Fruit fly (Drosophila melanogaster) whole organism, prepupa: Measurements from ENCODE around the gene CG13074.

Source experiments
- CG10631 ChIP-seq: fragments of 200-800 bp; sonication (Bioruptor generic); optimal IDR thresholded peaks from 2 replicates; lab custom pipeline; 2016; ENCODE audit warnings: missing biosample characterization, missing genetic modification characterization
- CG11294 ChIP-seq: fragments of 200-800 bp; sonication (Bioruptor generic); IDR thresholded peaks from 2 replicates; pipeline ENCODE4 v1.3.6; 2022; ENCODE audit warnings: missing biosample characterization, missing genetic modification characterization
- CG11902 ChIP-seq: fragments of 200-800 bp; sonication (Bioruptor generic); optimal IDR thresholded peaks from 3 replicates; lab custom pipeline; 2016; ENCODE audit warnings: missing biosample characterization, missing genetic modification characterization
- CG15336 ChIP-seq: fragments of 200-800 bp; sonication (Bioruptor generic); IDR thresholded peaks from 2 replicates; pipeline ENCODE4 v1.3.6; 2022; ENCODE audit warnings: missing biosample characterization, missing genetic modification characterization
- CG3032 ChIP-seq: fragments of 200-800 bp; optimal IDR thresholded peaks from 2 replicates; lab custom pipeline; 2019; ENCODE audit warnings: missing biosample characterization, mild to moderate bottlenecking, missing genetic modification characterization, moderate library complexity
- CG31627 ChIP-seq: fragments of 200-800 bp; sonication (Bioruptor generic); optimal IDR thresholded peaks from 3 replicates; lab custom pipeline; 2016; ENCODE audit warnings: missing biosample characterization, missing genetic modification characterization
- CG32006 ChIP-seq: fragments of 200-800 bp; sonication (Bioruptor generic); optimal IDR thresholded peaks from 3 replicates; lab custom pipeline; 2017; ENCODE audit warnings: missing biosample characterization, mild to moderate bottlenecking, missing genetic modification characterization
- CG3919 ChIP-seq: fragments of 200-800 bp; sonication (Bioruptor generic); optimal IDR thresholded peaks from 3 replicates; lab custom pipeline; 2016; ENCODE audit warnings: missing biosample characterization, missing genetic modification characterization
- CG6163 ChIP-seq: fragments of 200-800 bp; sonication (Bioruptor generic); IDR thresholded peaks from 3 replicates; pipeline ENCODE4 v1.3.6; 2022; ENCODE audit warnings: missing biosample characterization, missing genetic modification characterization
- CG6276 ChIP-seq: fragments of 200-800 bp; sonication (Bioruptor generic); optimal IDR thresholded peaks from 2 replicates; lab custom pipeline; 2017; ENCODE audit warnings: missing biosample characterization, mild to moderate bottlenecking, missing genetic modification characterization
- CG6808 ChIP-seq: fragments of 200-800 bp; sonication (Bioruptor generic); optimal IDR thresholded peaks from 3 replicates; lab custom pipeline; 2017; ENCODE audit warnings: missing biosample characterization, missing genetic modification characterization, mild to moderate bottlenecking, moderate library complexity, missing genetic modification reagents
- CG8119 ChIP-seq: fragments of 200-800 bp; sonication (Bioruptor generic); IDR thresholded peaks from 3 replicates; pipeline ENCODE4 v1.3.6; 2022; ENCODE audit warnings: missing biosample characterization, missing genetic modification characterization
- CG8632 ChIP-seq: fragments of 200-800 bp; sonication (Bioruptor generic); optimal IDR thresholded peaks from 3 replicates; lab custom pipeline; 2016; ENCODE audit warnings: missing biosample characterization, missing genetic modification characterization
- CG9139 ChIP-seq: fragments of 200-800 bp; sonication (Bioruptor generic); optimal IDR thresholded peaks from 3 replicates; lab custom pipeline; 2017; ENCODE audit warnings: missing biosample characterization, mild to moderate bottlenecking, missing genetic modification characterization
- Eip75B ChIP-seq: fragments of 200-800 bp; sonication (Bioruptor generic); optimal IDR thresholded peaks from 3 replicates; lab custom pipeline; 2016; ENCODE audit warnings: missing biosample characterization, missing genetic modification characterization
- Eip78C ChIP-seq: fragments of 200-800 bp; sonication (Bioruptor generic); peaks from one replicate; lab custom pipeline; 2016; ENCODE audit warnings: missing biosample characterization, missing genetic modification characterization
- Eip93F ChIP-seq: fragments of 200-800 bp; sonication (Bioruptor generic); optimal IDR thresholded peaks from 2 replicates; lab custom pipeline; 2016; ENCODE audit warnings: missing biosample characterization, mild to moderate bottlenecking, missing genetic modification characterization
- Ets96B ChIP-seq: fragments of 200-800 bp; optimal IDR thresholded peaks from 2 replicates; lab custom pipeline; 2019; ENCODE audit warnings: missing biosample characterization, mild to moderate bottlenecking, missing genetic modification characterization, moderate library complexity
- Gug ChIP-seq: fragments of 200-800 bp; sonication (Bioruptor generic); IDR thresholded peaks from 2 replicates; pipeline ENCODE4 v1.3.6; 2022; ENCODE audit warnings: missing biosample characterization, missing genetic modification characterization
- Hr38 ChIP-seq: sonication (Bioruptor generic); optimal IDR thresholded peaks from 2 replicates; lab custom pipeline; 2016; ENCODE audit warnings: missing biosample characterization, missing genetic modification characterization
- Hr39 ChIP-seq: fragments of 200-800 bp; sonication (Bioruptor generic); optimal IDR thresholded peaks from 2 replicates; lab custom pipeline; 2016; ENCODE audit warnings: missing biosample characterization, missing genetic modification characterization
- Hr4 ChIP-seq: fragments of 200-800 bp; sonication (Bioruptor generic); optimal IDR thresholded peaks from 3 replicates; lab custom pipeline; 2016; ENCODE audit warnings: missing biosample characterization, missing genetic modification characterization
- Lpt ChIP-seq: fragments of 200-800 bp; sonication (Bioruptor generic); optimal IDR thresholded peaks from 3 replicates; lab custom pipeline; 2016; ENCODE audit warnings: missing biosample characterization, missing genetic modification characterization
- Met ChIP-seq: fragments of 200-800 bp; sonication (Bioruptor generic); optimal IDR thresholded peaks from 3 replicates; lab custom pipeline; 2016; ENCODE audit warnings: missing biosample characterization, missing genetic modification characterization
- OdsH ChIP-seq: fragments of 200-800 bp; sonication (Bioruptor generic); optimal IDR thresholded peaks from 3 replicates; lab custom pipeline; 2016; ENCODE audit warnings: missing biosample characterization, missing genetic modification characterization
- Smox ChIP-seq: fragments of 200-800 bp; sonication (Bioruptor generic); optimal IDR thresholded peaks from 3 replicates; lab custom pipeline; 2016; ENCODE audit warnings: missing biosample characterization, missing genetic modification characterization
- Sox102F ChIP-seq: fragments of 200-800 bp; sonication (Bioruptor generic); optimal IDR thresholded peaks from 2 replicates; lab custom pipeline; 2016; ENCODE audit warnings: missing biosample characterization, mild to moderate bottlenecking, missing genetic modification characterization
- achi ChIP-seq: fragments of 200-800 bp; sonication (Bioruptor generic); optimal IDR thresholded peaks from 3 replicates; lab custom pipeline; 2016; ENCODE audit warnings: missing biosample characterization, missing genetic modification characterization
- acj6 ChIP-seq: fragments of 200-800 bp; sonication (Bioruptor generic); optimal IDR thresholded peaks from 3 replicates; lab custom pipeline; 2016; ENCODE audit warnings: missing biosample characterization, missing genetic modification characterization
- cyc ChIP-seq: fragments of 200-800 bp; sonication (Bioruptor generic); optimal IDR thresholded peaks from 3 replicates; lab custom pipeline; 2016; ENCODE audit warnings: missing biosample characterization, missing genetic modification characterization
- dac ChIP-seq: fragments of 200-800 bp; sonication (Bioruptor generic); optimal IDR thresholded peaks from 2 replicates; lab custom pipeline; 2017; ENCODE audit warnings: missing biosample characterization, mild to moderate bottlenecking, missing genetic modification characterization
- dsx ChIP-seq: fragments of 200-800 bp; optimal IDR thresholded peaks from 3 replicates; lab custom pipeline; 2019; ENCODE audit warnings: missing biosample characterization, mild to moderate bottlenecking, missing genetic modification characterization, moderate library complexity; ENCODE audit not compliant: poor library complexity, severe bottlenecking
- eg ChIP-seq: fragments of 200-800 bp; sonication (Bioruptor generic); IDR thresholded peaks from 3 replicates; pipeline ENCODE4 v1.3.6; 2022; ENCODE audit warnings: missing biosample characterization, missing genetic modification characterization
- esn ChIP-seq: fragments of 200-800 bp; sonication (Bioruptor generic); optimal IDR thresholded peaks from 2 replicates; lab custom pipeline; 2016; ENCODE audit warnings: missing biosample characterization, mild to moderate bottlenecking, missing genetic modification characterization, moderate library complexity
- fd59A ChIP-seq: fragments of 200-800 bp; sonication (Bioruptor generic); optimal IDR thresholded peaks from 2 replicates; lab custom pipeline; 2017; ENCODE audit warnings: missing biosample characterization, mild to moderate bottlenecking, missing genetic modification characterization, missing genetic modification reagents
- fd85E ChIP-seq: fragments of 200-800 bp; sonication (Bioruptor generic); optimal IDR thresholded peaks from 3 replicates; lab custom pipeline; 2016; ENCODE audit warnings: missing biosample characterization, missing genetic modification characterization
- fkh ChIP-seq: fragments of 200-800 bp; sonication (Bioruptor generic); optimal IDR thresholded peaks from 3 replicates; lab custom pipeline; 2017; ENCODE audit warnings: missing biosample characterization, mild to moderate bottlenecking, missing genetic modification characterization, moderate library complexity
- lz ChIP-seq: fragments of 200-800 bp; sonication (Bioruptor generic); optimal IDR thresholded peaks from 3 replicates; lab custom pipeline; 2016; ENCODE audit warnings: missing biosample characterization, missing genetic modification characterization
- ss ChIP-seq, 2 experiments: fragments of 200-800 bp; sonication (Bioruptor generic); optimal IDR thresholded peaks; 2 replicates in 1 of 2; 3 replicates in 1 of 2; lab custom pipeline; 2017 to 2018; ENCODE audit warnings: mild to moderate bottlenecking in 2 of 2, missing biosample characterization in 2 of 2, missing genetic modification characterization in 2 of 2, moderate library complexity in 1 of 2
- topi ChIP-seq: fragments of 200-800 bp; sonication (Bioruptor generic); optimal IDR thresholded peaks from 3 replicates; lab custom pipeline; 2016; ENCODE audit warnings: missing biosample characterization, missing genetic modification characterization
- vri ChIP-seq: fragments of 200-800 bp; sonication (Bioruptor generic); optimal IDR thresholded peaks from 3 replicates; lab custom pipeline; 2016; ENCODE audit warnings: missing biosample characterization, mild to moderate bottlenecking, missing genetic modification characterization

Gene CG13074

DNA sequence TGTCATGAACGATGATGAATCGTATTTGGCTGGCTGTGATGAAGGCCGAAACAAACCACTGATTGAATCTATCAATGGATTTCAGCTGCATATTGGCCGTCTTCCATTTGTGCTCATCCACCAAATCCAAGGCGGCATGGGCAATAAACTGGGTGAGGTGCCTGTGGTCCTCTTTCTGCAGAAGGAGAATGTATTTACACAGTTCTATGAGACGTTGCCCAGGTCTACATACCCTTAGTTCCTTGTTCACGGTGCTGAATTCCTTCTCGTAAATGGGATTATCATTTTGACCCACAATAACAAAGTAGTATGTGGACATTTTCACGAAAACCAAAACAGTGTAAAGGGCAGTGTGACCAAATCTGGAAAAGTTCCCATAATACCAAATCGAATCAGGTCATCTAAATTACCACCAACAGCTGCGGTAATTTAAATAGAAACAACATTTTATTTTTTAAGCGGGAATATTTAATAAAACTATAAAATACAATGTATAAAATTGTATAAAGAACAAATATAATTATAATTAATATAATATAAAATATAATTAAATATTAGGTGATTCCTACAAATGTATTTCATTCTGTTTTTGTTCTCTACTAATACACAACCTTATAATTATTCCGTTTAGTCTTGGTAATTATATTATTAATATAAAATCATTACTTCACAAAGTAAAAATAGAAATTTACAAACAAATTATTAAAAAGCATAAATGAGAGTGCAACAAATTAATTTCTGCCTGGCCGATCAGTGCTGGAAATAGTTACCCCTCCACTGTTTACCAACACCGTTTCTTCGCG is 34.2 kb upstream of the CG13074 start, which contains the start of the genes Trs20 and elg1 (continued):
- TF ChIP-seq CG11294 (GFP tag; lab: Robert Waterston, UW) = no peak
- TF ChIP-seq cyc (GFP tag; lab: Kevin White, UChicago) = peak; percentile 11
- peak; percentile 23; the same call in 1 of the 2 replicates for TF ChIP-seq Gug (GFP tag; lab: Robert Waterston, UW)
- peak; percentile 88 for TF ChIP-seq dsx (GFP tag; lab: Kevin White, UChicago)
- TF ChIP-seq lz (GFP tag; lab: Kevin White, UChicago) = peak; percentile 38
- TF ChIP-seq CG31627 = peak; percentile 13
- peak; percentile 47 for TF ChIP-seq Ets96B (tag; lab: Kevin White, UChicago)
- peak; percentile 64 for TF ChIP-seq CG3032 (tag; lab: Kevin White, UChicago)
- TF ChIP-seq CG8632 (GFP tag; lab: Kevin White, UChicago) = peak; percentile 34
- peak; percentile 52 for TF ChIP-seq acj6 (GFP tag; lab: Kevin White, UChicago)
- TF ChIP-seq Eip75B (GFP tag; lab: Kevin White, UChicago) = no peak
- TF ChIP-seq, all 60 proteins: peak for 20

DNA sequence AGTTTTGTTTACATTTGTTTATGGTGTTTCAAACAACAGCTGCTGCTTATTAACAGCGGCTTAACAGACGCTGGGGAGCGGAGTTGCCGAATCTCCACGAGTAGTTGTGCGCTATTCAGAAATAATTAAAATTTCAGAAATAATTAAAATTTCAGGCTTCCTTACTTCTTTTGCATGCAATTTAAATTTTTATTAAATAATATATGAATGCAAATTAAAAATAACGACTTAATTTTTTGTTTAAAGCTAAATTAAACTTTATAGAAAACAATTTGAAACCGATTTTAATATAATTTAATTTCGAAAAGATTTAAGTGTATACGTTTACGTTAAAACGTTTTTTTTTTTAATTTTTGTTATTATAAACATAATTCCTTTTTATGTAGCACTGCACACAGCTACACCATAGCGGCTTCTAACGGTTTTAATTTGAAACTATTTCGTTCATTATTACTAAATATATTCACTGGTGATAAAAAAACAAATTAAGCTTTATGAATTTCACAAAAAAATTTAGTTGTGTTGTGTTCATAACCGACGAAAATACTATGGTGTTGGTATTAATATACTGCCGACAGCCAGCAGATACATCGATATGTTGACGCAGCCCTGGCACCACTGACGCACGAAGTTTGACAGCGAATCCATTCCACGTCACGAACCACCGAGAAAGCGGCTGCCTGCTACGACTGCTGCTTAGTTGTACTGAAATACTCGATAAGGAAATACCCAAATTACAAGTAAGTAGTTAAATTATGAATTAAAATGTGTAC is 31.9 kb upstream of the CG13074 start, which contains the start of gene SsRbeta:
Gene SsRbeta, plus strand, starts transcription at position 645 of the 773 bp plus-strand sequence.
- TF ChIP-seq CG9139 (GFP tag; lab: Kevin White, UChicago) (no peak), CG15336 (GFP tag; lab: Robert Waterston, UW) (peak; percentile 41), CG6163 (GFP tag; lab: Robert Waterston, UW) (peak; percentile 20), CG3032 (tag; lab: Kevin White, UChicago) (peak; percentile 13), fkh (peak; percentile 51), Met (GFP tag; lab: Kevin White, UChicago) (peak; percentile 26), CG8632 (GFP tag; lab: Kevin White, UChicago) (no peak), OdsH (peak; percentile 43), Eip78C (GFP tag; lab: Kevin White, UChicago) (peak; percentile 75), Sox102F (GFP tag; lab: Kevin White, UChicago) (no peak), achi (GFP tag; lab: Kevin White, UChicago) (peak; percentile 100), CG8119 (peak; percentile 19), Hr39 (GFP tag; lab: Kevin White, UChicago) (no peak), CG10631 (GFP tag; lab: Kevin White, UChicago) (peak; percentile 18), eg (GFP tag; lab: Robert Waterston, UW) (peak; percentile 63), CG11294 (GFP tag; lab: Robert Waterston, UW) (no peak), dac (GFP tag; lab: Kevin White, UChicago) (no peak), Gug (GFP tag; lab: Robert Waterston, UW) (peak; percentile 33), fd85E (GFP tag; lab: Kevin White, UChicago) (no peak), Eip93F (GFP tag; lab: Kevin White, UChicago) (peak; percentile 78), esn (GFP tag; lab: Kevin White, UChicago) (peak; percentile 19), acj6 (GFP tag; lab: Kevin White, UChicago) (peak; percentile 38)

DNA sequence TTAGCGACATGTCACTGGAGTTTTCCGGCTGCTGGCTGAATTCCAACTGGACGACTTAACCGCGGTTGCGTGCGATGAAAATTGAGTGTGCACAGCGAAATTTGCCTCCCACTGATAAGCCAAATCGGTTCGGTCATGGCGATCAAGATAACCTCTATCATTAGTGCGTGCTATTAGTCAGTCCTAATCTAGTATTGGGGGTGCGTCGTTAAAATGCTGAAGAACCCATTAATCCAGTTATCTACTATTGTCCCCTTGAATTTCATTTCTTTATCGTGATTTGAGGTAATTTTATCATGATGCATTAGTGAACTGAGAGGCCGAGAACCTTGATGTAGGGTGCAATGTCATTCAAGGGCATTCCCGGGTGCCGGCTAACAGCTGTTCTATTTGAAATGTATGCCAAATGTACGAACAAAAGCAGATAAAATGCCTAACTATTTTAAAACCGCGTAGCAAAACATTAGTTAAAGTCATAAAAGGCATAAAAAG is 31.2 kb upstream of the CG13074 start, which contains the start of gene Pgm1:
Gene Pgm1, minus strand, starts transcription at position 51 of the 492 bp plus-strand sequence.
- TF ChIP-seq lz (GFP tag; lab: Kevin White, UChicago) = peak; percentile 95
- no peak for TF ChIP-seq CG32006
- TF ChIP-seq Sox102F (GFP tag; lab: Kevin White, UChicago) = peak; percentile 97
- no peak for TF ChIP-seq dac (GFP tag; lab: Kevin White, UChicago)
- peak; percentile 83 for TF ChIP-seq Ets96B (tag; lab: Kevin White, UChicago)
- no peak for TF ChIP-seq CG6276 (GFP tag; lab: Kevin White, UChicago)
- TF ChIP-seq CG3032 (tag; lab: Kevin White, UChicago) = peak; percentile 79
- TF ChIP-seq Hr38 (GFP tag; lab: Kevin White, UChicago) = peak; percentile 44
- peak; percentile 94 for TF ChIP-seq Smox
- TF ChIP-seq Hr4 (GFP tag; lab: Kevin White, UChicago) = peak; percentile 94
- TF ChIP-seq Lpt (GFP tag; lab: Kevin White, UChicago) = peak; percentile 86
- TF ChIP-seq CG11902 = peak; percentile 85
- TF ChIP-seq OdsH = peak; percentile 93
- TF ChIP-seq CG6163 (GFP tag; lab: Robert Waterston, UW) = no peak; the same call in 1 of the 3 replicates
- TF ChIP-seq CG15336 (GFP tag; lab: Robert Waterston, UW) = peak; percentile 80
- TF ChIP-seq CG11294 (GFP tag; lab: Robert Waterston, UW) = peak; percentile 66; the same call in 1 of the 2 replicates
- peak; percentile 96 for TF ChIP-seq esn (GFP tag; lab: Kevin White, UChicago)
- peak; percentile 96 for TF ChIP-seq CG31627
- no peak for TF ChIP-seq Eip93F (GFP tag; lab: Kevin White, UChicago)
- TF ChIP-seq ss (GFP tag; optimal IDR thresholded peaks at IDR 0.05; lab: Kevin White, UChicago) = no peak
- peak; percentile 78 for TF ChIP-seq fd59A (GFP tag; lab: Kevin White, UChicago)
- TF ChIP-seq topi (GFP tag; lab: Kevin White, UChicago) = peak; percentile 95
- TF ChIP-seq CG3919 (GFP tag; lab: Kevin White, UChicago) = peak; percentile 95
- TF ChIP-seq CG6808 (GFP tag; lab: Kevin White, UChicago) = peak; percentile 83
- peak; percentile 93 for TF ChIP-seq vri
